Fruit fly (Drosophila melanogaster) whole organism, embryonic: ENCODE measurements around the gene CG6149.

Experiments used
- Ada2b ChIP-seq: fragments of 200-800 bp; sonication (Bioruptor generic); IDR thresholded peaks from 2 replicates; pipeline ENCODE4 v1.3.6; 2022; ENCODE audit warnings: missing biosample characterization, missing genetic modification characterization
- BtbVII ChIP-seq: fragments of 200-800 bp; sonication (Bioruptor generic); optimal IDR thresholded peaks from 3 replicates; lab custom pipeline; 2017; ENCODE audit warnings: missing biosample characterization, mild to moderate bottlenecking, missing genetic modification characterization
- CG1233 ChIP-seq: fragments of 200-800 bp; sonication (Bioruptor generic); optimal IDR thresholded peaks from 4 replicates; lab custom pipeline; 2018; ENCODE audit warnings: missing biosample characterization, mild to moderate bottlenecking, missing genetic modification characterization
- CG12391 ChIP-seq: fragments of 200-800 bp; sonication (Bioruptor generic); optimal IDR thresholded peaks from 3 replicates; lab custom pipeline; 2018; ENCODE audit warnings: missing biosample characterization, mild to moderate bottlenecking, missing genetic modification characterization, moderate library complexity
- CG13296 ChIP-seq: fragments of 200-800 bp; sonication (Bioruptor generic); optimal IDR thresholded peaks from 3 replicates; lab custom pipeline; 2018; ENCODE audit warnings: missing biosample characterization, mild to moderate bottlenecking, missing genetic modification characterization
- CG15479 ChIP-seq: fragments of 200-800 bp; sonication (Bioruptor generic); optimal IDR thresholded peaks from 3 replicates; lab custom pipeline; 2019; ENCODE audit warnings: missing biosample characterization, mild to moderate bottlenecking, missing genetic modification characterization, moderate library complexity
- CG17568 ChIP-seq: fragments of 200-800 bp; sonication (Bioruptor generic); optimal IDR thresholded peaks from 2 replicates; lab custom pipeline; 2018; ENCODE audit warnings: missing biosample characterization, mild to moderate bottlenecking, missing genetic modification characterization, moderate library complexity
- CG1792 ChIP-seq: fragments of 200-800 bp; sonication (Bioruptor generic); optimal IDR thresholded peaks from 2 replicates; lab custom pipeline; 2016; ENCODE audit warnings: missing biosample characterization, missing genetic modification characterization
- CG2712 ChIP-seq: fragments of 200-800 bp; optimal IDR thresholded peaks from 3 replicates; lab custom pipeline; 2019; ENCODE audit warnings: missing biosample characterization, mild to moderate bottlenecking, missing genetic modification characterization, moderate library complexity
- CG30020 ChIP-seq: fragments of 200-800 bp; optimal IDR thresholded peaks from 2 replicates; lab custom pipeline; 2019; ENCODE audit warnings: missing biosample characterization, mild to moderate bottlenecking, missing genetic modification characterization, moderate library complexity
- CG32767 ChIP-seq: fragments of 200-800 bp; sonication (Bioruptor generic); IDR thresholded peaks from 2 replicates; pipeline ENCODE4 v1.3.6; 2022; ENCODE audit warnings: missing biosample characterization, missing genetic modification characterization
- CG6689 ChIP-seq: fragments of 200-800 bp; sonication (Bioruptor generic); IDR thresholded peaks from 2 replicates; pipeline ENCODE4 v1.3.6; 2022; ENCODE audit warnings: missing biosample characterization, missing genetic modification characterization
- CG6813 ChIP-seq: fragments of 200-800 bp; sonication (Bioruptor generic); optimal IDR thresholded peaks from 2 replicates; lab custom pipeline; 2017; ENCODE audit warnings: missing biosample characterization, missing genetic modification characterization, mild to moderate bottlenecking, moderate library complexity, missing genetic modification reagents
- CG7987 ChIP-seq: fragments of 200-800 bp; sonication (Bioruptor generic); optimal IDR thresholded peaks from 2 replicates; lab custom pipeline; 2018; ENCODE audit warnings: missing biosample characterization, mild to moderate bottlenecking, missing genetic modification characterization, moderate library complexity
- CG8281 ChIP-seq: fragments of 200-800 bp; sonication (Bioruptor generic); optimal IDR thresholded peaks from 2 replicates; lab custom pipeline; 2018; ENCODE audit warnings: missing biosample characterization, mild to moderate bottlenecking, missing genetic modification characterization, moderate library complexity
- D19B ChIP-seq: fragments of 200-800 bp; sonication (Bioruptor generic); optimal IDR thresholded peaks from 2 replicates; lab custom pipeline; 2017; ENCODE audit warnings: missing biosample characterization, mild to moderate bottlenecking, missing genetic modification characterization
- Dad ChIP-seq: fragments of 200-800 bp; sonication (Bioruptor generic); optimal IDR thresholded peaks from 3 replicates; lab custom pipeline; 2016; ENCODE audit warnings: missing biosample characterization, missing genetic modification characterization
- Dip2 ChIP-seq: fragments of 200-800 bp; sonication (Bioruptor generic); IDR thresholded peaks from 2 replicates; pipeline ENCODE4 v1.3.6; 2022; ENCODE audit warnings: missing biosample characterization, missing genetic modification characterization
- Drgx ChIP-seq: fragments of 200-800 bp; sonication (Bioruptor generic); IDR thresholded peaks from 2 replicates; pipeline ENCODE4 v1.3.6; 2022; ENCODE audit warnings: missing biosample characterization, missing genetic modification characterization
- Ets97D ChIP-seq: fragments of 200-800 bp; sonication (Bioruptor generic); optimal IDR thresholded peaks from 3 replicates; lab custom pipeline; 2016; ENCODE audit warnings: missing biosample characterization, missing genetic modification characterization
- Fer3 ChIP-seq: fragments of 200-800 bp; sonication (Bioruptor generic); optimal IDR thresholded peaks from 2 replicates; lab custom pipeline; 2018; ENCODE audit warnings: missing biosample characterization, mild to moderate bottlenecking, missing genetic modification characterization, moderate library complexity
- H2.0 ChIP-seq: fragments of 200-800 bp; sonication (Bioruptor generic); IDR thresholded peaks from 2 replicates; pipeline ENCODE4 v1.3.6; 2022; ENCODE audit warnings: missing biosample characterization, missing genetic modification characterization
- HLH3B ChIP-seq: fragments of 200-800 bp; sonication (Bioruptor generic); IDR thresholded peaks from 2 replicates; pipeline ENCODE4 v1.3.6; 2022; ENCODE audit warnings: missing biosample characterization, missing genetic modification characterization
- HLH54F ChIP-seq: fragments of 200-800 bp; sonication (Bioruptor generic); optimal IDR thresholded peaks from 3 replicates; lab custom pipeline; 2016; ENCODE audit warnings: missing biosample characterization, missing genetic modification characterization
- HmgD ChIP-seq: fragments of 200-800 bp; sonication (Bioruptor generic); optimal IDR thresholded peaks from 3 replicates; lab custom pipeline; 2016; ENCODE audit warnings: missing biosample characterization, missing genetic modification characterization
- Lhr ChIP-seq: fragments of 200-800 bp; sonication (Bioruptor generic); optimal IDR thresholded peaks from 3 replicates; lab custom pipeline; 2017; ENCODE audit warnings: mild to moderate bottlenecking, missing biosample characterization, missing genetic modification reagents, missing genetic modification characterization
- Mad ChIP-seq: fragments of 200-800 bp; sonication (Bioruptor generic); optimal IDR thresholded peaks from 2 replicates; lab custom pipeline; 2016; ENCODE audit warnings: missing biosample characterization, missing genetic modification characterization
- Opbp ChIP-seq: fragments of 200-800 bp; sonication (Bioruptor generic); IDR thresholded peaks from 3 replicates; pipeline ENCODE4 v1.3.6; 2022; ENCODE audit warnings: missing biosample characterization, missing genetic modification characterization; ENCODE audit not compliant: partially characterized antibody
- Optix ChIP-seq: fragments of 200-800 bp; sonication (Bioruptor generic); IDR thresholded peaks from 3 replicates; pipeline ENCODE4 v1.3.6; 2022; ENCODE audit warnings: missing biosample characterization, missing genetic modification characterization
- Taf1 ChIP-seq: fragments of 200-800 bp; sonication (Bioruptor generic); IDR thresholded peaks from 2 replicates; pipeline ENCODE4 v1.3.6; 2022; ENCODE audit warnings: missing biosample characterization, missing genetic modification characterization
- Vsx1 ChIP-seq: fragments of 200-800 bp; sonication (Bioruptor generic); optimal IDR thresholded peaks from 2 replicates; lab custom pipeline; 2017; ENCODE audit warnings: missing biosample characterization, mild to moderate bottlenecking, missing genetic modification characterization, missing genetic modification reagents
- Xbp1 ChIP-seq: fragments of 200-800 bp; sonication (Bioruptor generic); optimal IDR thresholded peaks from 3 replicates; lab custom pipeline; 2016; ENCODE audit warnings: missing biosample characterization, mild to moderate bottlenecking, missing genetic modification characterization
- az2 ChIP-seq: fragments of 200-800 bp; sonication (Bioruptor generic); optimal IDR thresholded peaks from 3 replicates; lab custom pipeline; 2016; ENCODE audit warnings: missing biosample characterization, missing genetic modification characterization
- bsh ChIP-seq, 2 experiments: fragments of 200-800 bp; sonication (Bioruptor generic); optimal IDR thresholded peaks; 2 replicates each; lab custom pipeline; 2017 to 2018; ENCODE audit warnings: mild to moderate bottlenecking in 2 of 2, missing biosample characterization in 2 of 2, missing genetic modification characterization in 2 of 2, moderate library complexity in 1 of 2
- emc ChIP-seq: fragments of 200-800 bp; sonication (Bioruptor generic); optimal IDR thresholded peaks from 2 replicates; lab custom pipeline; 2016; ENCODE audit warnings: missing biosample characterization, missing genetic modification characterization
- gcm ChIP-seq: fragments of 200-800 bp; sonication (Bioruptor generic); optimal IDR thresholded peaks from 2 replicates; lab custom pipeline; 2019; ENCODE audit warnings: missing biosample characterization, mild to moderate bottlenecking, missing genetic modification characterization, moderate library complexity
- gem ChIP-seq: fragments of 200-800 bp; sonication (Bioruptor generic); optimal IDR thresholded peaks from 2 replicates; lab custom pipeline; 2019; ENCODE audit warnings: missing biosample characterization, mild to moderate bottlenecking, missing genetic modification characterization, moderate library complexity
- hkb ChIP-seq, 2 experiments: fragments of 200-800 bp in 1 of 2; fragments of >200 bp in 1 of 2; sonication (Bioruptor generic) in 1 of 2; IDR thresholded peaks in 1 of 2; optimal IDR thresholded peaks in 1 of 2; 2 replicates each; pipeline versions ENCODE4 v1.3.6 to Lab custom; 2017 to 2022; ENCODE audit warnings: missing biosample characterization in 1 of 2, missing genetic modification characterization in 1 of 2
- lola ChIP-seq, 3 experiments: fragments of >200 bp in 2 of 3; fragments of 200-800 bp in 1 of 3; sonication (Bioruptor generic) in 1 of 3; optimal IDR thresholded peaks; 2 replicates each; lab custom pipeline; 2017 to 2019; ENCODE audit warnings: missing biosample characterization in 3 of 3, missing genetic modification characterization in 3 of 3, mild to moderate bottlenecking in 1 of 3, moderate library complexity in 1 of 3
- lov ChIP-seq, 2 experiments: fragments of 200-800 bp in 1 of 2; fragments of >200 bp in 1 of 2; sonication (Bioruptor generic) in 1 of 2; IDR thresholded peaks in 1 of 2; optimal IDR thresholded peaks in 1 of 2; 2 replicates in 1 of 2; 3 replicates in 1 of 2; pipeline versions ENCODE4 v1.3.6 to Lab custom; 2017 to 2022; ENCODE audit warnings: missing biosample characterization in 1 of 2, missing genetic modification characterization in 1 of 2
- pb ChIP-seq: fragments of 200-800 bp; sonication (Bioruptor generic); optimal IDR thresholded peaks from 3 replicates; lab custom pipeline; 2016; ENCODE audit warnings: missing biosample characterization, missing genetic modification characterization
- pros ChIP-seq: fragments of 200-800 bp; sonication (Bioruptor generic); optimal IDR thresholded peaks from 3 replicates; lab custom pipeline; 2019; ENCODE audit warnings: missing biosample characterization, mild to moderate bottlenecking, missing genetic modification characterization, moderate library complexity
- run ChIP-seq: fragments of 200-800 bp; sonication (Bioruptor generic); optimal IDR thresholded peaks from 3 replicates; lab custom pipeline; 2018; ENCODE audit warnings: missing biosample characterization, mild to moderate bottlenecking, missing genetic modification characterization
- seq ChIP-seq: fragments of 200-800 bp; sonication (Bioruptor generic); IDR thresholded peaks from 2 replicates; pipeline ENCODE4 v1.3.6; 2022; ENCODE audit warnings: missing biosample characterization, missing genetic modification characterization
- ssp ChIP-seq: fragments of 200-800 bp; sonication (Bioruptor generic); IDR thresholded peaks from 2 replicates; pipeline ENCODE4 v1.3.6; 2022; ENCODE audit warnings: missing biosample characterization, missing genetic modification characterization
- stc ChIP-seq: fragments of 200-800 bp; sonication (Bioruptor generic); IDR thresholded peaks from 2 replicates; pipeline ENCODE4 v1.3.6; 2022; ENCODE audit warnings: missing biosample characterization, missing genetic modification characterization
- sug ChIP-seq: fragments of 200-800 bp; optimal IDR thresholded peaks from 2 replicates; lab custom pipeline; 2019; ENCODE audit warnings: missing biosample characterization, mild to moderate bottlenecking, missing genetic modification characterization, moderate library complexity
- tap ChIP-seq: fragments of 200-800 bp; optimal IDR thresholded peaks from 3 replicates; lab custom pipeline; 2019; ENCODE audit warnings: missing biosample characterization, mild to moderate bottlenecking, missing genetic modification characterization, moderate library complexity
- tx ChIP-seq: fragments of 200-800 bp; sonication (Bioruptor generic); optimal IDR thresholded peaks from 2 replicates; lab custom pipeline; 2016; ENCODE audit warnings: missing biosample characterization, missing genetic modification characterization
- vfl ChIP-seq: fragments of 200-800 bp; sonication (Bioruptor generic); optimal IDR thresholded peaks from 2 replicates; lab custom pipeline; 2016; ENCODE audit warnings: missing biosample characterization, missing genetic modification characterization

Gene CG6149

DNA sequence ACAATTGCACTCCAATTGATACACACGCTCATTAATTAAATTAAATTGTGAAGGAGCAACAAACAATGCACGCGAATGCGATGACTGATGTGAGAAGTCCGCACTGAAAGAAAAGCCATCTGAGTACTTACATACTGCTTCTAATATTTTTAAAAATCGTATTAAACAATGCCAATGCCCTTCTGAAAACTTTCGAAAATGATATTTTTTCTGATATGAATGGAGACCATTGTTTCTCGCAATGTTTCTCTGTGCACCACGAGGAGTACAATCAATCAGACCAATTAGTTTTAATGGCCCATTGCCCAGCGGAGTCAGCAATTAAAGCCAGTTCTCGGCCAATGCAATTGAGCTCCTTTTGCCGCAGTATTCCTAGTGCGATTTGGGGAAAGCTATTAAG lies 2.1 kb downstream of the CG6149 start (continued):
- TF ChIP-seq Vsx1 = no peak
- peak; percentile 28 for TF ChIP-seq CG2712
- TF ChIP-seq Dip2 (GFP tag; lab: Robert Waterston, UW) = no peak
- no peak for TF ChIP-seq CG17568
- TF ChIP-seq seq (GFP tag; lab: Robert Waterston, UW) = no peak
- peak; percentile 45; the same call in 1 of the 2 replicates for TF ChIP-seq Ada2b (GFP tag; lab: Robert Waterston, UW)
- TF ChIP-seq Fer3 = no peak
- no peak for TF ChIP-seq sug
- TF ChIP-seq CG6813 = no peak
- TF ChIP-seq CG30020 = no peak
- TF ChIP-seq az2 = no peak
- TF ChIP-seq CG1792 (GFP tag; lab: Kevin White, UChicago) = no peak
- no peak for TF ChIP-seq CG32767 (GFP tag; lab: Robert Waterston, UW)
- TF ChIP-seq D19B (GFP tag; lab: Kevin White, UChicago) = no peak
- peak; percentile 28; the same call in 1 of the 2 replicates for TF ChIP-seq CG6689 (GFP tag; lab: Robert Waterston, UW)
- TF ChIP-seq Dad (GFP tag; lab: Kevin White, UChicago) = no peak
- TF ChIP-seq emc (GFP tag; lab: Kevin White, UChicago) = no peak
- no peak for TF ChIP-seq tx (GFP tag; lab: Kevin White, UChicago)
- TF ChIP-seq HLH54F = no peak
- no peak for TF ChIP-seq lov (optimal IDR thresholded peaks at IDR 0.05; lab: Kevin White, UChicago)
- 0 out of 3 replicates have a peak, but pooled peaks have one; percentile 17 for TF ChIP-seq lov (GFP tag; IDR thresholded peaks at IDR 0.05; lab: Robert Waterston, UW)
- TF ChIP-seq vfl = no peak
- 0 out of 2 replicates have a peak, but pooled peaks have one; percentile 8 for TF ChIP-seq ssp (GFP tag; lab: Robert Waterston, UW)
- no peak for TF ChIP-seq CG12391 (tag; lab: Kevin White, UChicago)
- no peak for TF ChIP-seq hkb (optimal IDR thresholded peaks at IDR 0.05; lab: Kevin White, UChicago)
- peak; percentile 32; the same call in 1 of the 2 replicates for TF ChIP-seq hkb (GFP tag; IDR thresholded peaks at IDR 0.05; lab: Robert Waterston, UW)
- 0 out of 3 replicates have a peak, but pooled peaks have one; percentile 21 for TF ChIP-seq Optix (GFP tag; lab: Robert Waterston, UW)
- TF ChIP-seq CG1233 (GFP tag; lab: Kevin White, UChicago) = no peak
- peak; percentile 50 for TF ChIP-seq Drgx (GFP tag; lab: Robert Waterston, UW)
- no peak for TF ChIP-seq tap (tag; lab: Kevin White, UChicago)
- TF ChIP-seq CG13296 (GFP tag; lab: Kevin White, UChicago) = no peak
- no peak for TF ChIP-seq pros (GFP tag; lab: Kevin White, UChicago)
- peak in 1 of 3 experiments; percentile 10 for TF ChIP-seq lola (GFP tag; optimal IDR thresholded peaks at IDR 0.05; lab: Kevin White, UChicago)
- TF ChIP-seq Opbp = no peak
- no peak for TF ChIP-seq H2.0 (GFP tag; lab: Robert Waterston, UW)
- TF ChIP-seq Taf1 = no peak
- no peak for TF ChIP-seq HmgD (GFP tag; lab: Kevin White, UChicago)
- peak; percentile 7 for TF ChIP-seq Xbp1 (GFP tag; lab: Kevin White, UChicago)
- TF ChIP-seq CG15479 (GFP tag; lab: Kevin White, UChicago) = no peak
- TF ChIP-seq Mad = no peak
- no peak for TF ChIP-seq Lhr (GFP tag; lab: Kevin White, UChicago)
- no peak for TF ChIP-seq run
- TF ChIP-seq stc (GFP tag; lab: Robert Waterston, UW) = no peak
- TF ChIP-seq pb = no peak
- TF ChIP-seq HLH3B = no peak
- TF ChIP-seq CG7987 = no peak
- TF ChIP-seq Ets97D (GFP tag; lab: Kevin White, UChicago) = no peak
- peak in 1 of 2 experiments; percentile 8 for TF ChIP-seq bsh (GFP tag; optimal IDR thresholded peaks at IDR 0.05; lab: Kevin White, UChicago)
- no peak for TF ChIP-seq CG8281 (tag; lab: Kevin White, UChicago)
- TF ChIP-seq BtbVII = no peak
- TF ChIP-seq gcm (GFP tag; lab: Kevin White, UChicago) = no peak
- peak; percentile 37 for TF ChIP-seq gem
